Fruit fly (Drosophila melanogaster) whole organism, adult: ENCODE measurements around the gene CG42460.
A peak's percentile ranks its signal among the peaks of the same experiment; 100 is the strongest.

Source experiments
- CG11617 ChIP-seq: fragments of 200-800 bp; sonication (Bioruptor generic); optimal IDR thresholded peaks from 2 replicates; lab custom pipeline; 2017; ENCODE audit warnings: mild to moderate bottlenecking, missing biosample characterization, missing genetic modification reagents, missing genetic modification characterization
- CG12768 ChIP-seq: fragments of 200-800 bp; sonication (Bioruptor generic); optimal IDR thresholded peaks from 2 replicates; lab custom pipeline; 2017; ENCODE audit warnings: missing biosample characterization, missing genetic modification characterization, mild to moderate bottlenecking, moderate library complexity, missing genetic modification reagents
- CG14711 ChIP-seq: fragments of 200-800 bp; sonication (Bioruptor generic); optimal IDR thresholded peaks from 2 replicates; lab custom pipeline; 2018; ENCODE audit warnings: missing biosample characterization, mild to moderate bottlenecking, missing genetic modification characterization, moderate library complexity
- CG1620 ChIP-seq: fragments of 200-800 bp; sonication (Bioruptor generic); optimal IDR thresholded peaks from 2 replicates; lab custom pipeline; 2016; ENCODE audit warnings: missing biosample characterization, missing genetic modification characterization
- CG33017 ChIP-seq: fragments of 200-800 bp; sonication (Bioruptor generic); optimal IDR thresholded peaks from 2 replicates; lab custom pipeline; 2018; ENCODE audit warnings: missing biosample characterization, mild to moderate bottlenecking, missing genetic modification characterization, moderate library complexity
- CG5204 ChIP-seq: fragments of 200-800 bp; sonication (Bioruptor generic); optimal IDR thresholded peaks from 2 replicates; lab custom pipeline; 2016; ENCODE audit warnings: missing biosample characterization, missing genetic modification characterization
- CG7045 ChIP-seq: fragments of 200-800 bp; sonication (Bioruptor generic); optimal IDR thresholded peaks from 2 replicates; lab custom pipeline; 2017; ENCODE audit warnings: missing biosample characterization, mild to moderate bottlenecking, missing genetic modification characterization
- CG7101 ChIP-seq: fragments of 200-800 bp; sonication (Bioruptor generic); optimal IDR thresholded peaks from 2 replicates; lab custom pipeline; 2018; ENCODE audit warnings: missing biosample characterization, mild to moderate bottlenecking, missing genetic modification characterization, moderate library complexity
- Clk ChIP-seq: fragments of 200-800 bp; sonication (Bioruptor generic); optimal IDR thresholded peaks from 2 replicates; lab custom pipeline; 2017; ENCODE audit warnings: missing biosample characterization, missing genetic modification characterization
- Crg-1 ChIP-seq: fragments of 200-800 bp; sonication (Bioruptor generic); optimal IDR thresholded peaks from 2 replicates; lab custom pipeline; 2016; ENCODE audit warnings: missing biosample characterization, missing genetic modification characterization
- Hr96 ChIP-seq: fragments of 200-800 bp; sonication (Bioruptor generic); optimal IDR thresholded peaks from 2 replicates; lab custom pipeline; 2016; ENCODE audit warnings: missing biosample characterization, missing genetic modification characterization
- Mnt ChIP-seq: fragments of 200-800 bp; sonication (Bioruptor generic); optimal IDR thresholded peaks from 2 replicates; lab custom pipeline; 2016; ENCODE audit warnings: missing biosample characterization, mild to moderate bottlenecking, missing genetic modification characterization
- bab1 ChIP-seq: fragments of 200-800 bp; sonication (Bioruptor generic); optimal IDR thresholded peaks from 3 replicates; lab custom pipeline; 2019; ENCODE audit warnings: missing biosample characterization, mild to moderate bottlenecking, missing genetic modification characterization, moderate library complexity
- cic ChIP-seq: fragments of 200-800 bp; sonication (Bioruptor generic); optimal IDR thresholded peaks from 2 replicates; lab custom pipeline; 2017; ENCODE audit warnings: missing biosample characterization, mild to moderate bottlenecking, missing genetic modification characterization, moderate library complexity
- cnc ChIP-seq, 2 experiments: fragments of >200 bp; optimal IDR thresholded peaks; 2 replicates each; lab custom pipeline; 2017
- kay ChIP-seq: fragments of 200-800 bp; sonication (Bioruptor generic); peaks from one replicate; lab custom pipeline; 2016; ENCODE audit warnings: missing biosample characterization, missing genetic modification characterization, borderline replicate concordance
- ovo ChIP-seq: fragments of 200-800 bp; sonication (Bioruptor generic); optimal IDR thresholded peaks from 2 replicates; lab custom pipeline; 2016; ENCODE audit warnings: missing biosample characterization, missing genetic modification characterization
- pad ChIP-seq: fragments of 200-800 bp; sonication (Bioruptor generic); optimal IDR thresholded peaks from 3 replicates; lab custom pipeline; 2017; ENCODE audit warnings: missing biosample characterization, missing genetic modification characterization, mild to moderate bottlenecking, moderate library complexity, missing genetic modification reagents
- tj ChIP-seq: fragments of 200-800 bp; sonication (Bioruptor generic); optimal IDR thresholded peaks from 3 replicates; lab custom pipeline; 2017; ENCODE audit warnings: missing biosample characterization, mild to moderate bottlenecking, missing genetic modification characterization, moderate library complexity
- toe ChIP-seq: fragments of 200-800 bp; sonication (Bioruptor generic); optimal IDR thresholded peaks from 2 replicates; lab custom pipeline; 2016; ENCODE audit warnings: missing biosample characterization, missing genetic modification characterization

The CG42460 gene

dm6 chr2L:3372483-3372929 is 15.8 kb downstream of the CG42460 start:
- TF ChIP-seq CG7101 (tag; lab: Kevin White, UChicago), result peak; percentile 37
- no peak for TF ChIP-seq pad (GFP tag; lab: Kevin White, UChicago)
- TF ChIP-seq Crg-1 (GFP tag; lab: Kevin White, UChicago), result no peak
- no peak for TF ChIP-seq cnc (optimal IDR thresholded peaks at IDR 0.05; lab: Kevin White, UChicago)
- no peak for TF ChIP-seq CG33017 (tag; lab: Kevin White, UChicago)
- TF ChIP-seq Hr96 (GFP tag; lab: Kevin White, UChicago), result no peak
- TF ChIP-seq tj (GFP tag; lab: Kevin White, UChicago), result peak; percentile 1
- peak; percentile 13 for TF ChIP-seq CG14711 (tag; lab: Kevin White, UChicago)
- peak; percentile 35 for TF ChIP-seq CG1620 (GFP tag; lab: Kevin White, UChicago)
- no peak for TF ChIP-seq CG12768 (GFP tag; lab: Kevin White, UChicago)
- peak; percentile 23 for TF ChIP-seq CG11617 (GFP tag; lab: Kevin White, UChicago)
- TF ChIP-seq Mnt (GFP tag; lab: Kevin White, UChicago), result no peak
- no peak for TF ChIP-seq toe (GFP tag; lab: Kevin White, UChicago)
- no peak for TF ChIP-seq cic (GFP tag; lab: Kevin White, UChicago)
- no peak for TF ChIP-seq kay (GFP tag; lab: Kevin White, UChicago)
- TF ChIP-seq Clk (GFP tag; lab: Kevin White, UChicago), result peak; percentile 2
- no peak for TF ChIP-seq CG7045 (GFP tag; lab: Kevin White, UChicago)
- TF ChIP-seq CG5204 (GFP tag; lab: Kevin White, UChicago), result no peak
- TF ChIP-seq ovo (GFP tag; lab: Kevin White, UChicago), result no peak
- peak; percentile 18 for TF ChIP-seq bab1 (GFP tag; lab: Kevin White, UChicago)

DNA sequence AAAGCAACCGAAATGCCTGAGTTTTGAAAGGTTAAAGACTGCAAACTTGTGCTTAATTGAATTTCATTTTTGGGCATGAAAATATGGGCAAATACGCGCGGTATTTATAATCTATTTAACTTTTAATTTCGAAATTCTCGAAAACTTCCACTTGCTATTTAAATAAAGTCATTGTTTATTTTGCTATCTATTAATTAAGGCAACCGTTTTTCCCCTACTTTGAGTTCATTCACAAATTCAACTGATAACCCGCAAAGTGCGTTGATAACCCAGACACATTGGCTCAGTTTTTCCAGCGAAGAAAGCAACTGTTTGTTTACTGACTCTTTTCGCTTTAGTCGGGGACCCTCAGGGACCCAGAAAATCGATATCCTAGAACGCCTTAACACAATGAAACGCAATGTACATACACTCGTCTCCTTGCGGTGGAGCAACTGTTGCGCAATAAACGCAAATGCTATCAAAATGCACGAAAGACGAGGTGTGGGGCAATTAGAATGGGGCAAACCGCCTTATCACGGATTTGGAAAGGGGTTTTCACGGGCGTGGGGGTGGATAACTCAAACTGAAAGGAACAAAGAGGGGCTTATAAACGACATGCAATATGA is 16.4 kb downstream of the CG42460 start:
- TF ChIP-seq Crg-1 (GFP tag; lab: Kevin White, UChicago), result no peak
- peak; percentile 25 for TF ChIP-seq kay (GFP tag; lab: Kevin White, UChicago)

- TF ChIP-seq bab1 (GFP tag; lab: Kevin White, UChicago) (no peak), Clk (GFP tag; lab: Kevin White, UChicago) (no peak), cic (GFP tag; lab: Kevin White, UChicago) (peak; percentile 49), CG7101 (tag; lab: Kevin White, UChicago) (no peak), cnc (optimal IDR thresholded peaks at IDR 0.05; lab: Kevin White, UChicago) (no peak), Hr96 (GFP tag; lab: Kevin White, UChicago) (no peak), kay (GFP tag; lab: Kevin White, UChicago) (no peak), toe (GFP tag; lab: Kevin White, UChicago) (no peak), tj (GFP tag; lab: Kevin White, UChicago) (peak; percentile 45), CG14711 (tag; lab: Kevin White, UChicago) (no peak), Mnt (GFP tag; lab: Kevin White, UChicago) (peak; percentile 48), CG33017 (tag; lab: Kevin White, UChicago) (peak; percentile 24), CG1620 (GFP tag; lab: Kevin White, UChicago) (no peak), CG12768 (GFP tag; lab: Kevin White, UChicago) (peak; percentile 35), Crg-1 (GFP tag; lab: Kevin White, UChicago) (no peak), CG11617 (GFP tag; lab: Kevin White, UChicago) (peak; percentile 24), pad (GFP tag; lab: Kevin White, UChicago) (no peak), CG5204 (GFP tag; lab: Kevin White, UChicago) (no peak), CG7045 (GFP tag; lab: Kevin White, UChicago) (peak; percentile 11), ovo (GFP tag; lab: Kevin White, UChicago) (no peak)
Observed at dm6 chr2L:3371340-3371739, 17.0 kb downstream of the CG42460 start.

DNA sequence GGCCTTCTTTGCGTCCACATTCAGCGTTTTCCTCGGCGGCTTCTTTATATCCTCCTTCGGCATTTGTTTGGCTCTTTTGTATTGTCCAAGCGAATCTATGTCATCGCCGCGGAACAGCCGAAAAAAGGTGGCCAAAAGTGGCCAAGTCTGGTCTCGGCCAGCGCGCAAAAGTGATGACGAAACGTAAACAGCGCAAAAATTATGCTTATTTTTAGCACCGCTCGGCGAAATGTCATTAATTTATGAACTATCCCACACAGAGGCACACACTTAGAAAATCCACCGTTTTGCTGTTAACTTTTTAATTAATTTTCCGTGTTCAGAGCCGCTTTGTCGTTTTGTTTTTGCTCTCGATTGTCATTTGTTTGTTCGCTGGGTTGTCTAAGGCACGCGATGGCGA is 17.4 kb downstream of the CG42460 start:
- TF ChIP-seq CG7045 (GFP tag; lab: Kevin White, UChicago) (no peak), kay (GFP tag; lab: Kevin White, UChicago) (peak; percentile 80), tj (GFP tag; lab: Kevin White, UChicago) (peak; percentile 92)

- TF ChIP-seq pad (GFP tag; lab: Kevin White, UChicago) (no peak), CG7045 (GFP tag; lab: Kevin White, UChicago) (no peak), cic (GFP tag; lab: Kevin White, UChicago) (no peak), CG5204 (GFP tag; lab: Kevin White, UChicago) (no peak), tj (GFP tag; lab: Kevin White, UChicago) (peak; percentile 49), kay (GFP tag; lab: Kevin White, UChicago) (peak; percentile 73), bab1 (GFP tag; lab: Kevin White, UChicago) (no peak), Crg-1 (GFP tag; lab: Kevin White, UChicago) (no peak)
Observed at dm6 chr2L:3369822-3370221, 18.5 kb downstream of the CG42460 start.

DNA sequence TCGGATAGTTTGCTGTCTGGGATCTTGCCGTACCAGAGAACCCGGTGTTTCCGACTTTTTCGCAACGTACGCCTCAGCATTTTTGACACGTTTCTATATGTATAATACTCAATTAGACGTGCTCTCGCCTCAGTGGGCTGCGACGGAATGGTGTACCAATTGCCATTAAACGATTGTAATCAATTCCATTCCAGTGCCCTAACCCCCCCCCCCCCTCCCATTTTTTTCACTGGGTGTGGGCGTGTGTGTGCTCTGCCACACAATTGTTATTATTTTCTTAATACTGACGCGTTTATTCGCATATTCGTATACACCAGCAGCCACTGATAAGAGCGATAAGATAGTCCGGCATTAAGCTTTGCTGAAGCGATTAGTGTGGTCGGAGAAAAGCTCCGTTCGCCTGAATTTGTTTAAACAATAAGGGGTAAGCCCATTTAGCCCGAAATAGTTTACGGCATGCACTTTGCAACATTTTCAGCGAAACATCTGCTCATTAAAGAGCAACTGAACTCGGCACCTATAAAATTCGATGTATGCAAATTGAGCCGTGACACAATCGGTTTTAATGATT is 19.1 kb downstream of the CG42460 start:
- no peak for TF ChIP-seq CG1620 (GFP tag; lab: Kevin White, UChicago)
- no peak for TF ChIP-seq Clk (GFP tag; lab: Kevin White, UChicago)
- no peak for TF ChIP-seq CG7045 (GFP tag; lab: Kevin White, UChicago)
- TF ChIP-seq cnc (optimal IDR thresholded peaks at IDR 0.05; lab: Kevin White, UChicago), result no peak
- TF ChIP-seq CG7101 (tag; lab: Kevin White, UChicago), result no peak
- no peak for TF ChIP-seq toe (GFP tag; lab: Kevin White, UChicago)
- no peak for TF ChIP-seq Crg-1 (GFP tag; lab: Kevin White, UChicago)
- peak; percentile 20 for TF ChIP-seq CG11617 (GFP tag; lab: Kevin White, UChicago)
- TF ChIP-seq pad (GFP tag; lab: Kevin White, UChicago), result peak; percentile 10
- TF ChIP-seq bab1 (GFP tag; lab: Kevin White, UChicago), result peak; percentile 5
- no peak for TF ChIP-seq CG5204 (GFP tag; lab: Kevin White, UChicago)
- TF ChIP-seq tj (GFP tag; lab: Kevin White, UChicago), result peak; percentile 36
- peak; percentile 83 for TF ChIP-seq cic (GFP tag; lab: Kevin White, UChicago)
- TF ChIP-seq Mnt (GFP tag; lab: Kevin White, UChicago), result peak; percentile 58
- no peak for TF ChIP-seq Hr96 (GFP tag; lab: Kevin White, UChicago)
- TF ChIP-seq kay (GFP tag; lab: Kevin White, UChicago), result peak; percentile 84
- no peak for TF ChIP-seq CG14711 (tag; lab: Kevin White, UChicago)
- peak; percentile 14 for TF ChIP-seq CG12768 (GFP tag; lab: Kevin White, UChicago)
- peak; percentile 6 for TF ChIP-seq CG33017 (tag; lab: Kevin White, UChicago)
- no peak for TF ChIP-seq ovo (GFP tag; lab: Kevin White, UChicago)
